Worm (Caenorhabditis elegans): ENCODE measurements around the gene K11H3.3.
A peak's percentile ranks its signal among the peaks of the same experiment; 100 is the strongest.

ce11 chrIII:9808179-9808578 is 43.5 kb upstream of the K11H3.3 start, which contains the start of gene gtap-2:
- no peak for TF ChIP-seq unc-55 (GFP tag; optimal IDR thresholded peaks at IDR 0.05)
- TF ChIP-seq nfya-1 (tag; optimal IDR thresholded peaks at IDR 0.05): no peak
- no peak for TF ChIP-seq unc-42 (tag; optimal IDR thresholded peaks at IDR 0.05)
- TF ChIP-seq ceh-2 (tag; optimal IDR thresholded peaks at IDR 0.05): peak; percentile 65
- no peak for TF ChIP-seq pha-4 (tag; optimal IDR thresholded peaks at IDR 0.05)
- TF ChIP-seq fkh-10 (GFP tag; optimal IDR thresholded peaks at IDR 0.05): no peak
- no peak for TF ChIP-seq lin-11 (tag; optimal IDR thresholded peaks at IDR 0.05)
- TF ChIP-seq pqm-1 (tag; optimal IDR thresholded peaks at IDR 0.05): no peak
- no peak for TF ChIP-seq dve-1 (tag; optimal IDR thresholded peaks at IDR 0.05)

Data from whole organism, late embryonic.